Fruit fly (Drosophila melanogaster) whole organism, prepupa: ENCODE data around the gene CG11693.

Source experiments
- CG10669 ChIP-seq: fragments of 200-800 bp; sonication (Bioruptor generic); optimal IDR thresholded peaks from 3 replicates; lab custom pipeline; 2018; ENCODE audit warnings: missing biosample characterization, mild to moderate bottlenecking, missing genetic modification characterization, moderate library complexity
- CG11294 ChIP-seq: fragments of 200-800 bp; sonication (Bioruptor generic); IDR thresholded peaks from 2 replicates; pipeline ENCODE4 v1.3.6; 2022; ENCODE audit warnings: missing biosample characterization, missing genetic modification characterization
- CG11762 ChIP-seq: fragments of 200-800 bp; sonication (Bioruptor generic); optimal IDR thresholded peaks from 3 replicates; lab custom pipeline; 2016; ENCODE audit warnings: missing biosample characterization, missing genetic modification characterization; ENCODE audit not compliant: insufficient read depth
- CG11902 ChIP-seq: fragments of 200-800 bp; sonication (Bioruptor generic); optimal IDR thresholded peaks from 3 replicates; lab custom pipeline; 2016; ENCODE audit warnings: missing biosample characterization, missing genetic modification characterization
- CG15336 ChIP-seq: fragments of 200-800 bp; sonication (Bioruptor generic); IDR thresholded peaks from 2 replicates; pipeline ENCODE4 v1.3.6; 2022; ENCODE audit warnings: missing biosample characterization, missing genetic modification characterization
- CG1621 ChIP-seq: fragments of 200-800 bp; sonication (Bioruptor generic); optimal IDR thresholded peaks from 3 replicates; lab custom pipeline; 2018; ENCODE audit warnings: missing biosample characterization, mild to moderate bottlenecking, missing genetic modification characterization
- CG16779 ChIP-seq: fragments of 200-800 bp; sonication (Bioruptor generic); optimal IDR thresholded peaks from 3 replicates; lab custom pipeline; 2017; ENCODE audit warnings: missing biosample characterization, mild to moderate bottlenecking, missing genetic modification characterization
- CG31627 ChIP-seq: fragments of 200-800 bp; sonication (Bioruptor generic); optimal IDR thresholded peaks from 3 replicates; lab custom pipeline; 2016; ENCODE audit warnings: missing biosample characterization, missing genetic modification characterization
- CG32006 ChIP-seq: fragments of 200-800 bp; sonication (Bioruptor generic); optimal IDR thresholded peaks from 3 replicates; lab custom pipeline; 2017; ENCODE audit warnings: missing biosample characterization, mild to moderate bottlenecking, missing genetic modification characterization
- CG34406 ChIP-seq: fragments of 200-800 bp; sonication (Bioruptor generic); optimal IDR thresholded peaks from 3 replicates; lab custom pipeline; 2016; ENCODE audit warnings: missing biosample characterization, missing genetic modification characterization
- CG4318 ChIP-seq: fragments of 200-800 bp; sonication (Bioruptor generic); optimal IDR thresholded peaks from 3 replicates; lab custom pipeline; 2017; ENCODE audit warnings: missing biosample characterization, mild to moderate bottlenecking, missing genetic modification characterization
- CG6163 ChIP-seq: fragments of 200-800 bp; sonication (Bioruptor generic); IDR thresholded peaks from 3 replicates; pipeline ENCODE4 v1.3.6; 2022; ENCODE audit warnings: missing biosample characterization, missing genetic modification characterization
- CG6808 ChIP-seq: fragments of 200-800 bp; sonication (Bioruptor generic); optimal IDR thresholded peaks from 3 replicates; lab custom pipeline; 2017; ENCODE audit warnings: missing biosample characterization, missing genetic modification characterization, mild to moderate bottlenecking, moderate library complexity, missing genetic modification reagents
- CG6854 ChIP-seq: fragments of 200-800 bp; sonication (Bioruptor generic); optimal IDR thresholded peaks from 2 replicates; lab custom pipeline; 2017; ENCODE audit warnings: missing biosample characterization, mild to moderate bottlenecking, missing genetic modification characterization
- CG7368 ChIP-seq: fragments of 200-800 bp; sonication (Bioruptor generic); optimal IDR thresholded peaks from 3 replicates; lab custom pipeline; 2016; ENCODE audit warnings: missing biosample characterization, missing genetic modification characterization
- CG8119 ChIP-seq: fragments of 200-800 bp; sonication (Bioruptor generic); IDR thresholded peaks from 3 replicates; pipeline ENCODE4 v1.3.6; 2022; ENCODE audit warnings: missing biosample characterization, missing genetic modification characterization
- CG9139 ChIP-seq: fragments of 200-800 bp; sonication (Bioruptor generic); optimal IDR thresholded peaks from 3 replicates; lab custom pipeline; 2017; ENCODE audit warnings: missing biosample characterization, mild to moderate bottlenecking, missing genetic modification characterization
- Eip75B ChIP-seq: fragments of 200-800 bp; sonication (Bioruptor generic); optimal IDR thresholded peaks from 3 replicates; lab custom pipeline; 2016; ENCODE audit warnings: missing biosample characterization, missing genetic modification characterization
- Eip78C ChIP-seq: fragments of 200-800 bp; sonication (Bioruptor generic); peaks from one replicate; lab custom pipeline; 2016; ENCODE audit warnings: missing biosample characterization, missing genetic modification characterization
- Eip93F ChIP-seq: fragments of 200-800 bp; sonication (Bioruptor generic); optimal IDR thresholded peaks from 2 replicates; lab custom pipeline; 2016; ENCODE audit warnings: missing biosample characterization, mild to moderate bottlenecking, missing genetic modification characterization
- Ets21C ChIP-seq: fragments of 200-800 bp; sonication (Bioruptor generic); optimal IDR thresholded peaks from 3 replicates; lab custom pipeline; 2016; ENCODE audit warnings: missing biosample characterization, missing genetic modification characterization
- Gug ChIP-seq: fragments of 200-800 bp; sonication (Bioruptor generic); IDR thresholded peaks from 2 replicates; pipeline ENCODE4 v1.3.6; 2022; ENCODE audit warnings: missing biosample characterization, missing genetic modification characterization
- Hr38 ChIP-seq: sonication (Bioruptor generic); optimal IDR thresholded peaks from 2 replicates; lab custom pipeline; 2016; ENCODE audit warnings: missing biosample characterization, missing genetic modification characterization
- Hr4 ChIP-seq: fragments of 200-800 bp; sonication (Bioruptor generic); optimal IDR thresholded peaks from 3 replicates; lab custom pipeline; 2016; ENCODE audit warnings: missing biosample characterization, missing genetic modification characterization
- Lpt ChIP-seq: fragments of 200-800 bp; sonication (Bioruptor generic); optimal IDR thresholded peaks from 3 replicates; lab custom pipeline; 2016; ENCODE audit warnings: missing biosample characterization, missing genetic modification characterization
- Met ChIP-seq: fragments of 200-800 bp; sonication (Bioruptor generic); optimal IDR thresholded peaks from 3 replicates; lab custom pipeline; 2016; ENCODE audit warnings: missing biosample characterization, missing genetic modification characterization
- OdsH ChIP-seq: fragments of 200-800 bp; sonication (Bioruptor generic); optimal IDR thresholded peaks from 3 replicates; lab custom pipeline; 2016; ENCODE audit warnings: missing biosample characterization, missing genetic modification characterization
- Smox ChIP-seq: fragments of 200-800 bp; sonication (Bioruptor generic); optimal IDR thresholded peaks from 3 replicates; lab custom pipeline; 2016; ENCODE audit warnings: missing biosample characterization, missing genetic modification characterization
- Sox102F ChIP-seq: fragments of 200-800 bp; sonication (Bioruptor generic); optimal IDR thresholded peaks from 2 replicates; lab custom pipeline; 2016; ENCODE audit warnings: missing biosample characterization, mild to moderate bottlenecking, missing genetic modification characterization
- Sox14 ChIP-seq: fragments of 200-800 bp; sonication (Bioruptor generic); optimal IDR thresholded peaks from 3 replicates; lab custom pipeline; 2016; ENCODE audit warnings: missing biosample characterization, missing genetic modification characterization
- Sox15 ChIP-seq: fragments of 200-800 bp; sonication (Bioruptor generic); optimal IDR thresholded peaks from 3 replicates; lab custom pipeline; 2016; ENCODE audit warnings: missing biosample characterization, missing genetic modification characterization
- achi ChIP-seq: fragments of 200-800 bp; sonication (Bioruptor generic); optimal IDR thresholded peaks from 3 replicates; lab custom pipeline; 2016; ENCODE audit warnings: missing biosample characterization, missing genetic modification characterization
- acj6 ChIP-seq: fragments of 200-800 bp; sonication (Bioruptor generic); optimal IDR thresholded peaks from 3 replicates; lab custom pipeline; 2016; ENCODE audit warnings: missing biosample characterization, missing genetic modification characterization
- dac ChIP-seq: fragments of 200-800 bp; sonication (Bioruptor generic); optimal IDR thresholded peaks from 2 replicates; lab custom pipeline; 2017; ENCODE audit warnings: missing biosample characterization, mild to moderate bottlenecking, missing genetic modification characterization
- esn ChIP-seq: fragments of 200-800 bp; sonication (Bioruptor generic); optimal IDR thresholded peaks from 2 replicates; lab custom pipeline; 2016; ENCODE audit warnings: missing biosample characterization, mild to moderate bottlenecking, missing genetic modification characterization, moderate library complexity
- fd59A ChIP-seq: fragments of 200-800 bp; sonication (Bioruptor generic); optimal IDR thresholded peaks from 2 replicates; lab custom pipeline; 2017; ENCODE audit warnings: missing biosample characterization, mild to moderate bottlenecking, missing genetic modification characterization, missing genetic modification reagents
- fd85E ChIP-seq: fragments of 200-800 bp; sonication (Bioruptor generic); optimal IDR thresholded peaks from 3 replicates; lab custom pipeline; 2016; ENCODE audit warnings: missing biosample characterization, missing genetic modification characterization
- fkh ChIP-seq: fragments of 200-800 bp; sonication (Bioruptor generic); optimal IDR thresholded peaks from 3 replicates; lab custom pipeline; 2017; ENCODE audit warnings: missing biosample characterization, mild to moderate bottlenecking, missing genetic modification characterization, moderate library complexity
- net ChIP-seq: fragments of 200-800 bp; sonication (Bioruptor generic); optimal IDR thresholded peaks from 3 replicates; lab custom pipeline; 2016; ENCODE audit warnings: missing biosample characterization, missing genetic modification characterization
- pdm3 ChIP-seq: fragments of 200-800 bp; sonication (Bioruptor generic); optimal IDR thresholded peaks from 3 replicates; lab custom pipeline; 2016; ENCODE audit warnings: missing biosample characterization, missing genetic modification characterization
- salr ChIP-seq, 2 experiments: fragments of 200-800 bp; sonication (Bioruptor generic); optimal IDR thresholded peaks; 3 replicates each; lab custom pipeline; 2016 to 2018; ENCODE audit warnings: missing biosample characterization in 2 of 2, missing genetic modification characterization in 2 of 2, mild to moderate bottlenecking in 1 of 2
- ss ChIP-seq, 2 experiments: fragments of 200-800 bp; sonication (Bioruptor generic); optimal IDR thresholded peaks; 2 replicates in 1 of 2; 3 replicates in 1 of 2; lab custom pipeline; 2017 to 2018; ENCODE audit warnings: mild to moderate bottlenecking in 2 of 2, missing biosample characterization in 2 of 2, missing genetic modification characterization in 2 of 2, moderate library complexity in 1 of 2
- vri ChIP-seq: fragments of 200-800 bp; sonication (Bioruptor generic); optimal IDR thresholded peaks from 3 replicates; lab custom pipeline; 2016; ENCODE audit warnings: missing biosample characterization, mild to moderate bottlenecking, missing genetic modification characterization

The CG11693 gene

dm6 chr3R:8272573-8273165, 37.9 kb downstream of the CG11693 start (continued):
- TF ChIP-seq CG11902 (GFP tag; lab: Kevin White, UChicago) (no peak), OdsH (no peak), CG10669 (GFP tag; lab: Kevin White, UChicago) (no peak), CG31627 (GFP tag; lab: Kevin White, UChicago) (peak; percentile 64), CG11762 (GFP tag; lab: Kevin White, UChicago) (no peak), Sox15 (GFP tag; lab: Kevin White, UChicago) (no peak), Sox14 (GFP tag; lab: Kevin White, UChicago) (no peak), pdm3 (GFP tag; lab: Kevin White, UChicago) (no peak)

dm6 chr3R:8269740-8270139, 40.8 kb downstream of the CG11693 start, which contains the start of gene CG9630:
TSS of gene CG9630 (minus strand) at chr3R:8269896.
- TF ChIP-seq acj6 (GFP tag; lab: Kevin White, UChicago), result no peak
- no peak for TF ChIP-seq Met (GFP tag; lab: Kevin White, UChicago)
- peak; percentile 94 for TF ChIP-seq fkh (GFP tag; lab: Kevin White, UChicago)
- no peak for TF ChIP-seq Gug (GFP tag; lab: Robert Waterston, UW)

dm6 chr3R:8264302-8265080, 46.1 kb downstream of the CG11693 start, which contains the start of the genes RPA1 and Mcm2:
TSS of gene RPA1 (minus strand) at chr3R:8264451.
TSS of gene Mcm2 (plus strand) at chr3R:8264970.
- TF ChIP-seq CG34406 (GFP tag; lab: Kevin White, UChicago), result peak; percentile 78
- TF ChIP-seq OdsH, result peak; percentile 86
- peak; percentile 88 for TF ChIP-seq CG32006 (GFP tag; lab: Kevin White, UChicago)
- TF ChIP-seq CG10669 (GFP tag; lab: Kevin White, UChicago), result peak; percentile 70
- peak; percentile 93 for TF ChIP-seq Eip78C
- TF ChIP-seq CG1621 (tag; lab: Kevin White, UChicago), result no peak
- no peak for TF ChIP-seq ss (GFP tag; optimal IDR thresholded peaks at IDR 0.05; lab: Kevin White, UChicago)
- peak; percentile 80 for TF ChIP-seq achi
- peak; percentile 85 for TF ChIP-seq Sox15 (GFP tag; lab: Kevin White, UChicago)
- TF ChIP-seq CG15336, result peak; percentile 76
- TF ChIP-seq pdm3 (GFP tag; lab: Kevin White, UChicago), result no peak
- TF ChIP-seq Smox, result peak; percentile 80
- peak; percentile 67 for TF ChIP-seq CG6808 (GFP tag; lab: Kevin White, UChicago)
- TF ChIP-seq vri (GFP tag; lab: Kevin White, UChicago), result no peak
- TF ChIP-seq esn, result peak; percentile 85
- TF ChIP-seq fkh (GFP tag; lab: Kevin White, UChicago), result peak; percentile 87
- TF ChIP-seq CG6163 (GFP tag; lab: Robert Waterston, UW), result peak; percentile 68; the same call in 2 of the 3 replicates
- TF ChIP-seq CG4318 (GFP tag; lab: Kevin White, UChicago), result no peak
- TF ChIP-seq CG11294 (GFP tag; lab: Robert Waterston, UW), result peak; percentile 76
- TF ChIP-seq Eip93F (GFP tag; lab: Kevin White, UChicago), result peak; percentile 36
- peak; percentile 7 for TF ChIP-seq CG9139 (GFP tag; lab: Kevin White, UChicago)
- TF ChIP-seq CG8119, result peak; percentile 66; the same call in 2 of the 3 replicates
- TF ChIP-seq Lpt (GFP tag; lab: Kevin White, UChicago), result peak; percentile 75
- TF ChIP-seq Ets21C, result peak; percentile 78
- TF ChIP-seq Gug (GFP tag; lab: Robert Waterston, UW), result peak; percentile 67
- TF ChIP-seq fd85E, result no peak
- TF ChIP-seq net (GFP tag; lab: Kevin White, UChicago), result peak; percentile 74
- no peak for TF ChIP-seq Hr38 (GFP tag; lab: Kevin White, UChicago)
- TF ChIP-seq fd59A, result peak; percentile 57
- TF ChIP-seq CG16779 (tag; lab: Kevin White, UChicago), result no peak
- peak; percentile 69 for TF ChIP-seq CG11762 (GFP tag; lab: Kevin White, UChicago)
- peak; percentile 75 for TF ChIP-seq Met (GFP tag; lab: Kevin White, UChicago)
- peak; percentile 68 for TF ChIP-seq Sox102F
- TF ChIP-seq CG7368 (GFP tag; lab: Kevin White, UChicago), result peak; percentile 56
- peak; percentile 87 for TF ChIP-seq CG31627 (GFP tag; lab: Kevin White, UChicago)
- TF ChIP-seq Hr4 (GFP tag; lab: Kevin White, UChicago), result no peak
- peak; percentile 74 for TF ChIP-seq Eip75B (GFP tag; lab: Kevin White, UChicago)
- peak; percentile 57 to 79 for TF ChIP-seq salr (GFP tag; optimal IDR thresholded peaks at IDR 0.05; lab: Kevin White, UChicago)
- peak; percentile 66 for TF ChIP-seq Sox14 (GFP tag; lab: Kevin White, UChicago)
- TF ChIP-seq dac (GFP tag; lab: Kevin White, UChicago), result no peak
- peak; percentile 42 for TF ChIP-seq CG6854 (GFP tag; lab: Kevin White, UChicago)
